Worm (Caenorhabditis elegans) whole organism, L1 larva: ENCODE results near the gene sms-1.
A peak's percentile ranks its signal among the peaks of the same experiment; 100 is the strongest.

Source experiments
- C04F5.9 ChIP-seq: sonication (generic microtip); optimal IDR thresholded peaks from 2 replicates; lab custom pipeline; 2016; ENCODE audit warnings: missing genetic modification characterization, missing compliant biosample characterization
- C16A3.4 ChIP-seq: fragments of 150-350 bp; optimal IDR thresholded peaks from 2 replicates; lab custom pipeline; 2014; ENCODE audit warnings: missing biosample characterization, missing genetic modification characterization
- C34B4.2 ChIP-seq: sonication (generic microtip); optimal IDR thresholded peaks from 2 replicates; lab custom pipeline; 2017; ENCODE audit warnings: mild to moderate bottlenecking, missing genetic modification characterization, missing compliant biosample characterization
- ceh-8 ChIP-seq: fragments of 200-800 bp; sonication (Bioruptor generic); optimal IDR thresholded peaks from 2 replicates; lab custom pipeline; 2018; ENCODE audit warnings: mild to moderate bottlenecking, missing genetic modification characterization, moderate library complexity, missing compliant biosample characterization
- ceh-82 ChIP-seq, 3 experiments: fragments of 150-350 bp in 1 of 3; sonication (generic microtip) in 2 of 3; optimal IDR thresholded peaks; 2 replicates each; lab custom pipeline; 2014 to 2017; ENCODE audit warnings: missing biosample characterization in 3 of 3, missing genetic modification characterization in 3 of 3
- dpl-1 ChIP-seq, 3 experiments: fragments of 150-350 bp in 2 of 3; sonication (generic microtip) in 1 of 3; optimal IDR thresholded peaks; 2 replicates each; lab custom pipeline; 2014 to 2017; ENCODE audit warnings: missing biosample characterization in 3 of 3, missing genetic modification characterization in 3 of 3, missing genetic modification reagents in 3 of 3
- dsc-1 ChIP-seq: sonication (generic microtip); optimal IDR thresholded peaks from 2 replicates; lab custom pipeline; 2016; ENCODE audit warnings: mild to moderate bottlenecking, missing genetic modification characterization, missing compliant biosample characterization
- efl-1 ChIP-seq, 4 experiments: fragments of 150-350 bp; optimal IDR thresholded peaks in 3 of 4; peaks in 1 of 4; 1 replicate in 1 of 4; 2 replicates in 3 of 4; lab custom pipeline; 2014; ENCODE audit warnings: missing biosample characterization in 2 of 4, missing genetic modification characterization in 2 of 4, missing genetic modification reagents in 2 of 4
- efl-3 ChIP-seq: fragments of 200-800 bp; sonication (Bioruptor generic); optimal IDR thresholded peaks from 2 replicates; lab custom pipeline; 2018; ENCODE audit warnings: mild to moderate bottlenecking, missing genetic modification characterization, missing compliant biosample characterization
- elt-2 ChIP-seq: sonication (generic microtip); optimal IDR thresholded peaks from 2 replicates; lab custom pipeline; 2016; ENCODE audit warnings: missing genetic modification characterization, mild to moderate bottlenecking, inconsistent platforms, missing compliant biosample characterization, missing genetic modification reagents
- elt-3 ChIP-seq, 6 experiments: fragments of 150-350 bp in 1 of 6; sonication (generic microtip); optimal IDR thresholded peaks; 2 replicates each; lab custom pipeline; 2017 to 2018; ENCODE audit warnings: missing biosample characterization in 6 of 6, missing genetic modification characterization in 6 of 6, inconsistent platforms in 1 of 6
- ets-5 ChIP-seq: fragments of 200-800 bp; sonication (Bioruptor generic); IDR thresholded peaks from 2 replicates; pipeline ENCODE4 v1.3.6; 2022; ENCODE audit warnings: missing genetic modification characterization, missing compliant biosample characterization
- fkh-4 ChIP-seq: sonication (generic microtip); optimal IDR thresholded peaks from 2 replicates; lab custom pipeline; 2016; ENCODE audit warnings: missing compliant biosample characterization, missing genetic modification characterization, borderline replicate concordance
- grh-1 ChIP-seq: fragments of 200-800 bp; sonication (Bioruptor generic); IDR thresholded peaks from 2 replicates; pipeline ENCODE4 v1.3.6; 2022; ENCODE audit warnings: missing genetic modification reagents, missing genetic modification characterization, missing compliant biosample characterization
- hpl-2 ChIP-seq: fragments of 150-350 bp; optimal IDR thresholded peaks from 2 replicates; lab custom pipeline; 2014; ENCODE audit warnings: missing biosample characterization, missing genetic modification reagents, missing genetic modification characterization
- jun-1 ChIP-seq: fragments of 150-350 bp; optimal IDR thresholded peaks from 2 replicates; lab custom pipeline; 2014; ENCODE audit warnings: missing biosample characterization, missing genetic modification reagents, missing genetic modification characterization
- lin-13 ChIP-seq: fragments of 150-350 bp; optimal IDR thresholded peaks from 2 replicates; lab custom pipeline; 2014; ENCODE audit warnings: missing biosample characterization, missing genetic modification reagents, missing genetic modification characterization
- lin-14 ChIP-seq: fragments of 200-800 bp; sonication (Bioruptor generic); optimal IDR thresholded peaks from 2 replicates; lab custom pipeline; 2018; ENCODE audit warnings: mild to moderate bottlenecking, missing genetic modification characterization, moderate library complexity, missing compliant biosample characterization
- lin-35 ChIP-seq, 2 experiments: fragments of 150-350 bp; optimal IDR thresholded peaks; 2 replicates each; lab custom pipeline; 2014; ENCODE audit warnings: missing biosample characterization in 2 of 2, missing genetic modification characterization in 2 of 2, missing genetic modification reagents in 2 of 2
- lin-39 ChIP-seq: fragments of 150-350 bp; optimal IDR thresholded peaks from 2 replicates; lab custom pipeline; 2014; ENCODE audit warnings: missing biosample characterization, missing genetic modification reagents, missing genetic modification characterization
- lsy-2 ChIP-seq, 2 experiments: fragments of 150-350 bp; optimal IDR thresholded peaks; 2 replicates each; lab custom pipeline; 2014; ENCODE audit warnings: missing biosample characterization in 2 of 2, missing genetic modification characterization in 2 of 2
- mdl-1 ChIP-seq, 2 experiments: fragments of 150-350 bp; optimal IDR thresholded peaks; 2 replicates each; lab custom pipeline; 2014 to 2017; ENCODE audit warnings: missing biosample characterization in 2 of 2, missing genetic modification characterization in 2 of 2, inconsistent platforms in 1 of 2
- nhr-20 ChIP-seq: sonication (generic microtip); optimal IDR thresholded peaks from 2 replicates; lab custom pipeline; 2016; ENCODE audit warnings: mild to moderate bottlenecking, missing genetic modification characterization, missing compliant biosample characterization
- nhr-71 ChIP-seq: sonication (generic microtip); optimal IDR thresholded peaks from 2 replicates; lab custom pipeline; 2016; ENCODE audit warnings: mild to moderate bottlenecking, missing genetic modification characterization, moderate library complexity, missing compliant biosample characterization
- nhr-77 ChIP-seq: fragments of 150-350 bp; optimal IDR thresholded peaks from 2 replicates; lab custom pipeline; 2014; ENCODE audit warnings: missing biosample characterization, missing genetic modification characterization
- nhr-85 ChIP-seq: sonication (generic microtip); peaks from one replicate; lab custom pipeline; 2016; ENCODE audit warnings: missing genetic modification characterization, inconsistent platforms, missing compliant biosample characterization
- nhr-90 ChIP-seq: sonication (generic microtip); optimal IDR thresholded peaks from 2 replicates; lab custom pipeline; 2016; ENCODE audit warnings: mild to moderate bottlenecking, missing genetic modification characterization, missing compliant biosample characterization; ENCODE audit not compliant: poor library complexity
- rnt-1 ChIP-seq: sonication (generic microtip); optimal IDR thresholded peaks from 2 replicates; lab custom pipeline; 2016; ENCODE audit warnings: mild to moderate bottlenecking, missing genetic modification characterization, moderate library complexity, missing compliant biosample characterization
- snpc-4 ChIP-seq: fragments of 150-350 bp; optimal IDR thresholded peaks from 2 replicates; lab custom pipeline; 2014; ENCODE audit warnings: missing biosample characterization, missing genetic modification characterization
- snu-23 ChIP-seq: sonication (generic microtip); optimal IDR thresholded peaks from 2 replicates; lab custom pipeline; 2016; ENCODE audit warnings: missing genetic modification characterization, missing compliant biosample characterization
- sox-4 ChIP-seq: sonication (generic microtip); optimal IDR thresholded peaks from 2 replicates; lab custom pipeline; 2016; ENCODE audit warnings: missing genetic modification characterization, missing compliant biosample characterization
- unc-130 ChIP-seq: fragments of 150-350 bp; optimal IDR thresholded peaks from 2 replicates; lab custom pipeline; 2017; ENCODE audit warnings: missing biosample characterization, missing genetic modification characterization, inconsistent platforms
- zip-4 ChIP-seq: fragments of 200-800 bp; sonication (Bioruptor generic); optimal IDR thresholded peaks from 2 replicates; lab custom pipeline; 2018; ENCODE audit warnings: mild to moderate bottlenecking, missing genetic modification characterization, moderate library complexity, missing compliant biosample characterization
- ztf-4 ChIP-seq: fragments of 150-350 bp; optimal IDR thresholded peaks from 2 replicates; lab custom pipeline; 2014; ENCODE audit warnings: missing biosample characterization, missing genetic modification characterization

Gene sms-1

DNA sequence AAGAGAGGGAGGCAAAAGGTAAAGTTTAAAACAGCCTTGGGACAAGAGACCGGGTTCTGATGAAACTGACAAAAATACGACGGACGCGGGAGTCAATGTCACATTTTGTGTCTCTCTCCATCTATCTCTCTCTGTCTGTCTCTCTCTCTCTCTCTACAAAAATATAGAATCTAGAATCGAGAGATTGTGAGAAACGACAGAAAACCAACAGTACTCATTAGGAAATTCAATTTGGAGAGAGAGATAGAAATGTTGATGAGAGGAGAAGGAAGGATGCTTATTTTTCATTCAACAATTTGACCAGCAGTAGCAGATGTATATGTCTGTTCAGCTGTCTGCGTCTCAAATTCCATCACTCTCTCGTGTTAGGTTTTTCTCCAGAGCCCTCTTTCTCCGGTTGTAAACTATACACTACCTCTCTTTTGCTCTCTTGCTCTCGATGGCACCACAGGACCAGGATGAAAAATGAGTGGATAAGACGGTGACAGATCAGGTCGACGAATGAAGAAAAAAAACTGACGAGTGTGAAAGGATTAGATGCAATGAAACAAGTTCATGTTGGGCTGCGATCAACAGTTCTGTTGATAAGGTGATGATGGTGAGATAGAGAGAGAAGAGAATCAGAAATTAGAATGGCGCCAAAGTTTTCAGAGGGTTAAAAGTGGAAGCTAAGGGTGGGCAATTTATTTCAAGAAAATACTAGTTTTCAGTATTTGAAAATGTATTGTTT is 8.2 kb downstream of the sms-1 start (continued):
- no peak for TF ChIP-seq hpl-2 (GFP tag; lab: Kevin White, UChicago)
- peak; percentile 74 for TF ChIP-seq ztf-4 (tag; lab: Kevin White, UChicago)
- TF ChIP-seq mdl-1 (tag; optimal IDR thresholded peaks at IDR 0.05; lab: Kevin White, UChicago): no peak
- no peak for TF ChIP-seq ceh-8 (GFP tag; lab: Kevin White, UChicago)
- TF ChIP-seq C04F5.9 (tag; lab: Kevin White, UChicago): no peak

DNA sequence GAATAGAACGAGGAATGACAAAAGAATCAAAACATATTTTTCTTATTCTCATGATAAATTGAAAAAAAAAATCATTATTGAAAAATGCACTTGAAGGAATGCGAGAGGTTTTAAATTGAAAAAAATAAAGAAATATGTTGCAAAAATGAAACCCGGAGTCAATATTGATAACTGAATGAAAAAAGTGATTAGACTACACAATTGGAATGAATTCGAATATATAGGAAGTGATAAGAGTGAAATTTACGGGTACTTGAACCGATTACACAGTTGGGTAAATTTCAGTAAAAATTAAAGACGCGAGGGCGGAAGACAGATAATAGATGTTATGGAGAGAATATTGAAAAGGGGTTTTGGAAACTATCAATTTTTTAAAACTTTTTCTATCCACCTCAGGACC is 8.9 kb downstream of the sms-1 start:
- TF ChIP-seq snpc-4 (tag; lab: Kevin White, UChicago): no peak
- TF ChIP-seq snu-23 (GFP tag; lab: Kevin White, UChicago): no peak
- peak; percentile 68 for TF ChIP-seq elt-2
- no peak for TF ChIP-seq lin-39 (tag; lab: Kevin White, UChicago)
- no peak for TF ChIP-seq ztf-4 (tag; lab: Kevin White, UChicago)
- TF ChIP-seq fkh-4 (tag; lab: Kevin White, UChicago): no peak
- no peak for TF ChIP-seq unc-130
- TF ChIP-seq lin-13: no peak

DNA sequence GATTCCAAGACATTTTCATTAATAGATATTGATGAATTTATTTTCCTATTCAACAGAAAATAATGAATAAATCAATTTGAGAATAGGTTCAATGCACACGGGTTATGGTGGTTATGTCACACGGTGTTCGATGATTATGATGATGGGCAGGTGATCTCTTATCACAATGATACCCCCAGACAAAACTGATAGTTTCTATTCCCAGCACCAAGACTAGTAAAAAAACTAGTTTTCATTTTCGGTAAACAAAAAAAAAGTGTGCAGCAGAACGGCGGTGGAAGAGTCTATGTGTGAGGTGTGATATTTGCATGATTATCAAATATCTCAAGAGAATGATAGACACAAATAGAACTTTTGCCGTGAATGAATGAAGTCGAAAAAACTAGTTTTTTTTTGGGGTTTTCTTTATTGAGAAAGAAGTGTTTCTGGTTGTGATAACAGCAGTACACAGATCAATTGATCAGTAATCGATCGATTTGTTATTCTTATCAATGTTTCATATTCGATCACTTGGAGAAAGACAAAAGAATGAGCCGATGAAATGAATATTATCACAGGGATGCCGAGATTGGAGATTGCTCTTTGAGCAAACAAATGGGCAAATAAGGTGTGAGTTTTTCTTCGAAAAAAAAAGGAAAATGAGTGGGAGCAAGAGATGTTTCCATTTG is 10.0 kb downstream of the sms-1 start:
- TF ChIP-seq nhr-85 (peak; percentile 74), snu-23 (GFP tag; lab: Kevin White, UChicago) (peak; percentile 30), lin-14 (GFP tag; lab: Kevin White, UChicago) (peak; percentile 29), elt-2 (peak; percentile 65), C34B4.2 (no peak), ets-5 (GFP tag; lab: Robert Waterston, UW) (no peak), grh-1 (GFP tag; lab: Robert Waterston, UW) (peak; percentile 44; the same call in 1 of the 2 replicates), rnt-1 (tag; lab: Kevin White, UChicago) (no peak), nhr-20 (tag; lab: Kevin White, UChicago) (peak; percentile 41), elt-3 (tag; optimal IDR thresholded peaks at IDR 0.05; lab: Kevin White, UChicago) (peak in 1 of 6 experiments; percentile 50), nhr-71 (tag; lab: Kevin White, UChicago) (peak; percentile 42), lin-35 (GFP tag; optimal IDR thresholded peaks at IDR 0.05; lab: Kevin White, UChicago) (peak in 1 of 2 experiments; percentile 48)

DNA sequence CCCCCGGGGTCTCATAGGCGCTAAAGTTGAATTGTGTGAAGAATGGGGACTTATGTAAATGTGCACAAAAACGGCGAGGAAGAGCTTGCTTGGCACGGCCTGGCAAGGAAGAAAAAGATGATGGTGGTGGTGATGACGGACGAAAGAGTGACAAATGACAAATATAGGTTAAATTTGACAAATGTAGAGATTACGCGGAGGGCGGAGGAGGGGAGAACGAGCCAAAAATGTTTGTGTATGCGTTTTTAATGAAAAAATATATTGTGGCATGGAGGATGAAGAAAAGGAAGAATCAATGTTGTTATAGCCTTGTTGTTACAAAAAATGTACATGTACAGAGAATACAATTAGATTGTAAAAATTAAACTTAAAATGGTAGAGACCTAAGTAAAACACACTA is 11.1 kb downstream of the sms-1 start:
- TF ChIP-seq zip-4: no peak
- TF ChIP-seq grh-1 (GFP tag; lab: Robert Waterston, UW): no peak
- no peak for TF ChIP-seq sox-4 (tag; lab: Kevin White, UChicago)
- TF ChIP-seq nhr-77 (tag; lab: Kevin White, UChicago): no peak
- TF ChIP-seq jun-1 (tag; lab: Kevin White, UChicago): no peak
- TF ChIP-seq dsc-1: no peak
- no peak for TF ChIP-seq efl-1 (optimal IDR thresholded peaks at IDR 0.05; lab: Kevin White, UChicago)
- no peak for TF ChIP-seq efl-1 (GFP tag; optimal IDR thresholded peaks at IDR 0.05 in 1 of 2; lab: Kevin White, UChicago)
- no peak for TF ChIP-seq lin-39 (tag; lab: Kevin White, UChicago)
- TF ChIP-seq lsy-2 (tag; optimal IDR thresholded peaks at IDR 0.05; lab: Kevin White, UChicago): no peak
- TF ChIP-seq mdl-1 (tag; optimal IDR thresholded peaks at IDR 0.05; lab: Kevin White, UChicago): no peak
- no peak for TF ChIP-seq ztf-4 (tag; lab: Kevin White, UChicago)
- TF ChIP-seq ceh-82 (tag; optimal IDR thresholded peaks at IDR 0.05; lab: Kevin White, UChicago): no peak
- no peak for TF ChIP-seq C16A3.4 (tag; lab: Kevin White, UChicago)
- TF ChIP-seq lin-14 (GFP tag; lab: Kevin White, UChicago): no peak
- TF ChIP-seq efl-3: no peak
- TF ChIP-seq dpl-1 (GFP tag; optimal IDR thresholded peaks at IDR 0.05; lab: Kevin White, UChicago): no peak
- TF ChIP-seq nhr-90 (tag; lab: Kevin White, UChicago): no peak
